Worm (Caenorhabditis elegans) whole organism, L4/young adult: Measurements from ENCODE around the gene cor-1.

ENCODE experiments used
- W03F9.2 ChIP-seq: fragments of 150-350 bp; optimal IDR thresholded peaks from 2 replicates; lab custom pipeline; 2014; ENCODE audit warnings: missing biosample characterization, missing genetic modification characterization
- dao-5 ChIP-seq: sonication (generic microtip); optimal IDR thresholded peaks from 2 replicates; lab custom pipeline; 2016; ENCODE audit warnings: missing genotype, missing genetic modification characterization, moderate library complexity, missing compliant biosample characterization
- him-1 ChIP-seq: sonication (generic microtip); optimal IDR thresholded peaks from 2 replicates; lab custom pipeline; 2016; ENCODE audit warnings: missing genotype, missing genetic modification reagents, missing genetic modification characterization, missing compliant biosample characterization

Gene cor-1

ce11 chrIII:10270778-10271307 lies 21.9 kb downstream of the cor-1 start, which contains the start of gene cnk-1:
cnk-1 (plus strand) TSS chrIII:10271257.
- TF ChIP-seq dao-5 (tag; lab: Kevin White, UChicago) (no peak), him-1 (peak; percentile 32)

ce11 chrIII:10271807-10272206 lies 22.9 kb downstream of the cor-1 start:
- TF ChIP-seq him-1 (no peak), dao-5 (tag; lab: Kevin White, UChicago) (no peak), W03F9.2 (tag; lab: Kevin White, UChicago) (no peak)

- no peak for TF ChIP-seq dao-5 (tag; lab: Kevin White, UChicago)
- no peak for TF ChIP-seq him-1
- no peak for TF ChIP-seq W03F9.2 (tag; lab: Kevin White, UChicago)
Observed at ce11 chrIII:10278826-10279225, 29.9 kb downstream of the cor-1 start, which contains the start of gene pad-2. pad-2 (plus strand) TSS chrIII:10279126.

ce11 chrIII:10284214-10284613 lies 35.3 kb downstream of the cor-1 start:
- no peak for TF ChIP-seq dao-5 (tag; lab: Kevin White, UChicago)
- no peak for TF ChIP-seq W03F9.2 (tag; lab: Kevin White, UChicago)
- peak; percentile 78 for TF ChIP-seq him-1

- TF ChIP-seq W03F9.2 (tag; lab: Kevin White, UChicago), result no peak
Observed at ce11 chrIII:10285623-10286022, 36.7 kb downstream of the cor-1 start, which contains the start of gene K10G9.2. K10G9.2 (plus strand) TSS chrIII:10285923.

ce11 chrIII:10289790-10290189 lies 40.9 kb downstream of the cor-1 start:
- TF ChIP-seq him-1 (no peak), dao-5 (tag; lab: Kevin White, UChicago) (no peak), W03F9.2 (tag; lab: Kevin White, UChicago) (no peak)

ce11 chrIII:10290541-10290940 lies 41.6 kb downstream of the cor-1 start:
- no peak for TF ChIP-seq dao-5 (tag; lab: Kevin White, UChicago)
- TF ChIP-seq him-1, result no peak
- no peak for TF ChIP-seq W03F9.2 (tag; lab: Kevin White, UChicago)

ce11 chrIII:10293362-10293761 lies 44.5 kb downstream of the cor-1 start:
- no peak for TF ChIP-seq him-1
- no peak for TF ChIP-seq W03F9.2 (tag; lab: Kevin White, UChicago)
- no peak for TF ChIP-seq dao-5 (tag; lab: Kevin White, UChicago)

- TF ChIP-seq W03F9.2 (tag; lab: Kevin White, UChicago) (no peak), him-1 (no peak), dao-5 (tag; lab: Kevin White, UChicago) (no peak)
Observed at ce11 chrIII:10293946-10294345, 45.0 kb downstream of the cor-1 start.

- TF ChIP-seq W03F9.2 (tag; lab: Kevin White, UChicago), result no peak
- no peak for TF ChIP-seq him-1
- TF ChIP-seq dao-5 (tag; lab: Kevin White, UChicago), result no peak
Observed at ce11 chrIII:10294837-10295236, 45.9 kb downstream of the cor-1 start, which contains the start of gene vglu-2. vglu-2 (plus strand) TSS chrIII:10295137.

- TF ChIP-seq W03F9.2 (tag; lab: Kevin White, UChicago) (no peak), dao-5 (tag; lab: Kevin White, UChicago) (no peak)
Observed at ce11 chrIII:10296904-10297303, 48.0 kb downstream of the cor-1 start.

- TF ChIP-seq W03F9.2 (tag; lab: Kevin White, UChicago) (no peak), him-1 (no peak)
Observed at ce11 chrIII:10300078-10300477, 51.2 kb downstream of the cor-1 start, which contains the start of gene vglu-3. vglu-3 (plus strand) TSS chrIII:10300378.
